Worm (Caenorhabditis elegans) whole organism, L1 larva: ENCODE data around the gene srb-17.

ENCODE experiments used
- lin-15B ChIP-seq: fragments of 150-350 bp; sonication (generic microtip); optimal IDR thresholded peaks from 3 replicates; lab custom pipeline; 2014; ENCODE audit warnings: missing biosample characterization, missing genetic modification characterization
- lin-35 ChIP-seq, 2 experiments: fragments of 150-350 bp; optimal IDR thresholded peaks; 2 replicates each; lab custom pipeline; 2014; ENCODE audit warnings: missing biosample characterization in 2 of 2, missing genetic modification characterization in 2 of 2, missing genetic modification reagents in 2 of 2
- lin-39 ChIP-seq: fragments of 150-350 bp; optimal IDR thresholded peaks from 2 replicates; lab custom pipeline; 2014; ENCODE audit warnings: missing biosample characterization, missing genetic modification reagents, missing genetic modification characterization
- mab-9 ChIP-seq: fragments of 200-800 bp; sonication (Bioruptor generic); IDR thresholded peaks from 2 replicates; pipeline ENCODE4 v1.3.6; 2022; ENCODE audit warnings: missing genetic modification reagents, missing genetic modification characterization, missing compliant biosample characterization
- nhr-12 ChIP-seq: sonication (generic microtip); optimal IDR thresholded peaks from 2 replicates; lab custom pipeline; 2017; ENCODE audit warnings: missing biosample characterization, missing genetic modification characterization
- nhr-77 ChIP-seq: fragments of 150-350 bp; optimal IDR thresholded peaks from 2 replicates; lab custom pipeline; 2014; ENCODE audit warnings: missing biosample characterization, missing genetic modification characterization
- skn-1 ChIP-seq: fragments of 150-350 bp; optimal IDR thresholded peaks from 2 replicates; lab custom pipeline; 2014; ENCODE audit warnings: missing biosample characterization, missing genetic modification characterization
- snu-23 ChIP-seq: sonication (generic microtip); optimal IDR thresholded peaks from 2 replicates; lab custom pipeline; 2016; ENCODE audit warnings: missing genetic modification characterization, missing compliant biosample characterization
- unc-86 ChIP-seq: sonication (generic microtip); optimal IDR thresholded peaks from 2 replicates; lab custom pipeline; 2016; ENCODE audit warnings: missing genetic modification characterization, missing compliant biosample characterization
- ztf-11 ChIP-seq, 2 experiments: sonication (generic microtip); optimal IDR thresholded peaks; 2 replicates each; lab custom pipeline; 2016 to 2017; ENCODE audit warnings: missing genetic modification characterization in 2 of 2, missing biosample characterization in 1 of 2, missing compliant biosample characterization in 1 of 2
- ztf-4 ChIP-seq: fragments of 150-350 bp; optimal IDR thresholded peaks from 2 replicates; lab custom pipeline; 2014; ENCODE audit warnings: missing biosample characterization, missing genetic modification characterization

ce11 chrIV:10437114-10437513 lies 19.9 kb downstream of the srb-17 start:
- no peak for TF ChIP-seq lin-35 (GFP tag; optimal IDR thresholded peaks at IDR 0.05; lab: Kevin White, UChicago)
- TF ChIP-seq unc-86 (tag; lab: Kevin White, UChicago): no peak
- no peak for TF ChIP-seq lin-15B (tag; lab: Kevin White, UChicago)
- TF ChIP-seq nhr-12 (tag; lab: Kevin White, UChicago): no peak
- TF ChIP-seq nhr-77 (tag; lab: Kevin White, UChicago): no peak
- no peak for TF ChIP-seq lin-39
- no peak for TF ChIP-seq ztf-4 (tag; lab: Kevin White, UChicago)
- TF ChIP-seq ztf-11 (tag; optimal IDR thresholded peaks at IDR 0.05; lab: Kevin White, UChicago): no peak
- no peak for TF ChIP-seq mab-9 (GFP tag; lab: Robert Waterston, UW)
- TF ChIP-seq skn-1 (tag; lab: Kevin White, UChicago): no peak
- TF ChIP-seq snu-23 (GFP tag; lab: Kevin White, UChicago): no peak
